Worm (Caenorhabditis elegans): ENCODE measurements around the gene F09G8.5.

- TF ChIP-seq egl-27 (tag; optimal IDR thresholded peaks at IDR 0.05), result no peak
- no peak for TF ChIP-seq snpc-4 (tag; optimal IDR thresholded peaks at IDR 0.05)
- no peak for TF ChIP-seq nhr-77 (tag; optimal IDR thresholded peaks at IDR 0.05)
- no peak for TF ChIP-seq nhr-11 (tag; optimal IDR thresholded peaks at IDR 0.05)
- no peak for TF ChIP-seq lin-13 (GFP tag; optimal IDR thresholded peaks at IDR 0.05)
Measured at ce11 chrIII:8226178-8226577, 28.6 kb upstream of the F09G8.5 start, which contains the start of gene rfs-1.

All from whole organism, L2 larva.